Worm (Caenorhabditis elegans): ENCODE data around the gene C05D9.4.

ce11 chrX:1121575-1121974 is 13.7 kb downstream of the C05D9.4 start:
- no peak for TF ChIP-seq ceh-45 (GFP tag; IDR thresholded peaks at IDR 0.05)
- TF ChIP-seq K02D7.2 (tag; optimal IDR thresholded peaks at IDR 0.05), result no peak
- TF ChIP-seq ceh-9 (tag; optimal IDR thresholded peaks at IDR 0.05), result no peak
- TF ChIP-seq ceh-48 (tag; optimal IDR thresholded peaks at IDR 0.05), result no peak
- no peak for TF ChIP-seq nhr-11 (tag; optimal IDR thresholded peaks at IDR 0.05)
- TF ChIP-seq ztf-16 (tag; optimal IDR thresholded peaks at IDR 0.05), result no peak
- TF ChIP-seq ceh-22 (tag; optimal IDR thresholded peaks at IDR 0.05), result no peak
- TF ChIP-seq hlh-30 (tag; optimal IDR thresholded peaks at IDR 0.05; ENCODE audit: insufficient read depth), result no peak
- no peak for TF ChIP-seq ama-1 (optimal IDR thresholded peaks at IDR 0.05)
- no peak for TF ChIP-seq mec-3 (tag; optimal IDR thresholded peaks at IDR 0.05; ENCODE audit: borderline replicate concordance)
- no peak for TF ChIP-seq lin-11 (tag; optimal IDR thresholded peaks at IDR 0.05)

Data from whole organism, late embryonic.